Worm (Caenorhabditis elegans) whole organism, mixed stage, embryonic: ENCODE data around the gene spk-1.
"Not testable (repeated sequence)": the region's sequence is repeated elsewhere in the genome, so short reads cannot be mapped to it uniquely, and the experiment has no call there.

Source experiments
- M03D4.4 ChIP-seq: sonication (generic microtip); optimal IDR thresholded peaks from 2 replicates; lab custom pipeline; 2017; ENCODE audit warnings: mild to moderate bottlenecking, missing genetic modification characterization, missing compliant biosample characterization
- bed-3 ChIP-seq: fragments of 200-800 bp; sonication (Bioruptor generic); optimal IDR thresholded peaks from 3 replicates; lab custom pipeline; 2018; ENCODE audit warnings: mild to moderate bottlenecking, missing genetic modification characterization, moderate library complexity, missing compliant biosample characterization
- ces-1 ChIP-seq: fragments of 150-350 bp; optimal IDR thresholded peaks from 2 replicates; lab custom pipeline; 2014; ENCODE audit warnings: missing biosample characterization, missing genetic modification reagents, missing genetic modification characterization
- cnd-1 ChIP-seq: fragments of 200-800 bp; sonication (Bioruptor generic); optimal IDR thresholded peaks from 2 replicates; lab custom pipeline; 2018; ENCODE audit warnings: mild to moderate bottlenecking, missing genetic modification characterization, missing compliant biosample characterization
- drap-1 ChIP-seq: fragments of 200-800 bp; sonication (Bioruptor generic); optimal IDR thresholded peaks from 3 replicates; lab custom pipeline; 2018; ENCODE audit warnings: mild to moderate bottlenecking, missing genetic modification characterization, missing compliant biosample characterization
- elt-3 ChIP-seq: fragments of 150-350 bp; optimal IDR thresholded peaks from 2 replicates; lab custom pipeline; 2014; ENCODE audit warnings: missing biosample characterization, missing genetic modification characterization
- ham-2 ChIP-seq: fragments of 200-800 bp; sonication (Bioruptor generic); optimal IDR thresholded peaks from 2 replicates; lab custom pipeline; 2018; ENCODE audit warnings: mild to moderate bottlenecking, missing genetic modification characterization, missing compliant biosample characterization
- lin-13 ChIP-seq: fragments of 150-350 bp; optimal IDR thresholded peaks from 2 replicates; lab custom pipeline; 2014; ENCODE audit warnings: missing biosample characterization, missing genetic modification characterization
- lsy-2 ChIP-seq: fragments of 150-350 bp; optimal IDR thresholded peaks from 2 replicates; lab custom pipeline; 2014; ENCODE audit warnings: missing biosample characterization, missing genetic modification characterization
- mep-1 ChIP-seq: fragments of 150-350 bp; optimal IDR thresholded peaks from 2 replicates; lab custom pipeline; 2017; ENCODE audit warnings: missing biosample characterization, missing genetic modification reagents, missing genetic modification characterization, inconsistent platforms
- nhr-28 ChIP-seq: fragments of 150-350 bp; optimal IDR thresholded peaks from 2 replicates; lab custom pipeline; 2014; ENCODE audit warnings: missing biosample characterization, missing genetic modification characterization
- pha-4 ChIP-seq: fragments of 150-350 bp; optimal IDR thresholded peaks from 2 replicates; lab custom pipeline; 2018; ENCODE audit warnings: missing biosample characterization, missing genetic modification reagents, missing genetic modification characterization
- snpc-4 ChIP-seq: fragments of 150-350 bp; optimal IDR thresholded peaks from 2 replicates; lab custom pipeline; 2014; ENCODE audit warnings: missing biosample characterization, missing genetic modification characterization
- unc-39 ChIP-seq: fragments of 150-350 bp; optimal IDR thresholded peaks from 2 replicates; lab custom pipeline; 2014; ENCODE audit warnings: missing biosample characterization, missing genetic modification characterization

DNA sequence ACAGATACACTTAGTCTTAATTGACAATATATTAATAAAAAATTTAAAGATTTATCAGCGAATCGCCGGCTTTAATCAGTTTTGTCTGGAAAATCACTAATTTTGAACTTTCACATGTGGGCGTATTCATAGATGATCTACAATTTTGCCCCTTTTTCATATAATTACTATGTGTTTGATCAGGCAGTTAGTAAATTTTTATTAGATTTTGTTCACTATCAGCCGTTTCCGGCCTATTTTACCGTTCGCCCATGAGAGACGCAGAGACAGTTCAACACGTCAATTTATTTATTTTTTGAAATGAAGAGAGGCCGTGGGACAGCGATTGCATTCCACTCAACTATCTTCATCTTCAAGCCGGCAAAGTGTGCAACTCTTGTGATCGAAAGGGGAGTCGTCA lies 36.2 kb upstream of the spk-1 start, which contains the start of gene T26G10.4:
- not testable (repeated sequence) for TF ChIP-seq lsy-2 (tag; lab: Kevin White, UChicago); bed-3 (GFP tag; lab: Kevin White, UChicago); nhr-28 (tag; lab: Kevin White, UChicago); elt-3 (tag; lab: Kevin White, UChicago); pha-4; cnd-1 (tag; lab: Kevin White, UChicago); drap-1 (GFP tag; lab: Kevin White, UChicago); M03D4.4; lin-13 (tag; lab: Kevin White, UChicago); mep-1; unc-39 (tag; lab: Kevin White, UChicago); ces-1 (GFP tag; lab: Kevin White, UChicago); snpc-4; ham-2
